Worm (Caenorhabditis elegans) whole organism, early embryonic: ENCODE results near the gene srd-51.

Source experiments
- ama-1 ChIP-seq: fragments of 150-350 bp; optimal IDR thresholded peaks from 2 replicates; lab custom pipeline; 2014
- ceh-36 ChIP-seq: sonication (generic microtip); optimal IDR thresholded peaks from 2 replicates; lab custom pipeline; 2016; ENCODE audit warnings: missing genetic modification characterization, inconsistent platforms, missing compliant biosample characterization
- ets-7 ChIP-seq: sonication (generic microtip); optimal IDR thresholded peaks from 2 replicates; lab custom pipeline; 2016; ENCODE audit warnings: missing genotype, missing genetic modification characterization, missing compliant biosample characterization
- hmg-4 ChIP-seq: fragments of 200-800 bp; sonication (Bioruptor generic); optimal IDR thresholded peaks from 2 replicates; lab custom pipeline; 2018; ENCODE audit warnings: mild to moderate bottlenecking, missing genetic modification characterization, missing compliant biosample characterization
- hnd-1 ChIP-seq: sonication (generic microtip); optimal IDR thresholded peaks from 2 replicates; lab custom pipeline; 2016; ENCODE audit warnings: missing genetic modification characterization, missing compliant biosample characterization
- scrt-1 ChIP-seq: fragments of 200-800 bp; sonication (Bioruptor generic); IDR thresholded peaks from 2 replicates; pipeline ENCODE4 v1.3.6; 2022; ENCODE audit warnings: missing genetic modification characterization, missing compliant biosample characterization
- tbx-11 ChIP-seq: fragments of 200-800 bp; sonication (Bioruptor generic); IDR thresholded peaks from 2 replicates; pipeline ENCODE4 v1.3.6; 2022; ENCODE audit warnings: missing genetic modification characterization, missing compliant biosample characterization
- tbx-37 ChIP-seq: fragments of 200-800 bp; sonication (Bioruptor generic); conservative IDR thresholded peaks from 2 replicates; pipeline ENCODE4 v1.3.6; 2022; ENCODE audit warnings: missing genetic modification reagents, missing genetic modification characterization, missing compliant biosample characterization
- tra-4 ChIP-seq: sonication (generic microtip); optimal IDR thresholded peaks from 2 replicates; lab custom pipeline; 2017; ENCODE audit warnings: missing genetic modification characterization, missing compliant biosample characterization

ce11 chrX:13463793-13464192, 20.9 kb downstream of the srd-51 start, which contains the start of gene F02D10.2:
- TF ChIP-seq scrt-1 (GFP tag; lab: Robert Waterston, UW) (no peak), ets-7 (tag; lab: Kevin White, UChicago) (no peak), hmg-4 (GFP tag; lab: Kevin White, UChicago) (no peak), tbx-11 (no peak), hnd-1 (no peak), tbx-37 (GFP tag; lab: Robert Waterston, UW) (no peak), tra-4 (tag; lab: Kevin White, UChicago) (no peak), ceh-36 (no peak), ama-1 (lab: Kevin White, UChicago) (no peak)
